Worm (Caenorhabditis elegans) whole organism, L1 larva: ENCODE data around the gene fbxa-28.

ENCODE experiments used
- ama-1 ChIP-seq: fragments of 150-350 bp; optimal IDR thresholded peaks from 2 replicates; lab custom pipeline; 2014
- blmp-1 ChIP-seq: fragments of 150-350 bp; optimal IDR thresholded peaks from 2 replicates; lab custom pipeline; 2014; ENCODE audit warnings: missing biosample characterization, missing genetic modification characterization
- egl-13 ChIP-seq: sonication (generic microtip); optimal IDR thresholded peaks from 2 replicates; lab custom pipeline; 2016; ENCODE audit warnings: missing genotype, missing genetic modification reagents, missing genetic modification characterization, missing compliant biosample characterization
- fkh-10 ChIP-seq: sonication (generic microtip); optimal IDR thresholded peaks from 2 replicates; lab custom pipeline; 2017; ENCODE audit warnings: missing biosample characterization, missing genetic modification reagents, missing genetic modification characterization
- fos-1 ChIP-seq: fragments of 150-350 bp; optimal IDR thresholded peaks from 2 replicates; lab custom pipeline; 2014; ENCODE audit warnings: missing biosample characterization, missing genetic modification characterization
- lir-3 ChIP-seq: sonication (generic microtip); optimal IDR thresholded peaks from 2 replicates; lab custom pipeline; 2016; ENCODE audit warnings: mild to moderate bottlenecking, missing genetic modification characterization, moderate library complexity, missing compliant biosample characterization; ENCODE audit not compliant: poor library complexity
- mdl-1 ChIP-seq, 2 experiments: fragments of 150-350 bp; optimal IDR thresholded peaks; 2 replicates each; lab custom pipeline; 2014 to 2017; ENCODE audit warnings: missing biosample characterization in 2 of 2, missing genetic modification characterization in 2 of 2, inconsistent platforms in 1 of 2
- nhr-76 ChIP-seq: sonication (generic microtip); optimal IDR thresholded peaks from 2 replicates; lab custom pipeline; 2017; ENCODE audit warnings: missing biosample characterization, missing genetic modification characterization
- nhr-90 ChIP-seq: sonication (generic microtip); optimal IDR thresholded peaks from 2 replicates; lab custom pipeline; 2016; ENCODE audit warnings: mild to moderate bottlenecking, missing genetic modification characterization, missing compliant biosample characterization; ENCODE audit not compliant: poor library complexity
- sox-4 ChIP-seq: sonication (generic microtip); optimal IDR thresholded peaks from 2 replicates; lab custom pipeline; 2016; ENCODE audit warnings: missing genetic modification characterization, missing compliant biosample characterization
- unc-130 ChIP-seq: fragments of 150-350 bp; optimal IDR thresholded peaks from 2 replicates; lab custom pipeline; 2017; ENCODE audit warnings: missing biosample characterization, missing genetic modification characterization, inconsistent platforms
- unc-62 ChIP-seq: fragments of 150-350 bp; optimal IDR thresholded peaks from 2 replicates; lab custom pipeline; 2014; ENCODE audit warnings: missing biosample characterization, missing genetic modification reagents, missing genetic modification characterization

ce11 chrIII:1289139-1289538 is 8.6 kb upstream of the fbxa-28 start:
- TF ChIP-seq unc-62 (GFP tag; lab: Kevin White, UChicago): no peak
- TF ChIP-seq ama-1 (lab: Kevin White, UChicago): no peak
- no peak for TF ChIP-seq mdl-1 (tag; optimal IDR thresholded peaks at IDR 0.05; lab: Kevin White, UChicago)
- TF ChIP-seq nhr-76 (tag; lab: Kevin White, UChicago): no peak
- TF ChIP-seq egl-13: no peak
- TF ChIP-seq fos-1 (tag; lab: Kevin White, UChicago): no peak
- TF ChIP-seq sox-4 (tag; lab: Kevin White, UChicago): no peak
- TF ChIP-seq fkh-10 (GFP tag; lab: Kevin White, UChicago): no peak
- TF ChIP-seq nhr-90 (tag; lab: Kevin White, UChicago): no peak
- TF ChIP-seq blmp-1: no peak
- no peak for TF ChIP-seq unc-130 (tag; lab: Kevin White, UChicago)
- TF ChIP-seq lir-3 (tag; lab: Kevin White, UChicago): no peak
